Worm (Caenorhabditis elegans) whole organism, young adult: Measurements from ENCODE around the gene C01G5.3.

Experiments used
- B0336.3 ChIP-seq: fragments of 200-800 bp; sonication (Bioruptor generic); IDR thresholded peaks from 2 replicates; pipeline ENCODE4 v1.3.6; 2022; ENCODE audit warnings: missing genetic modification characterization, missing compliant biosample characterization
- D2030.7 ChIP-seq: fragments of 200-800 bp; sonication (Bioruptor generic); IDR thresholded peaks from 2 replicates; pipeline ENCODE4 v1.3.6; 2022; ENCODE audit warnings: missing genetic modification reagents, missing genetic modification characterization, missing compliant biosample characterization
- F10E7.11 ChIP-seq: sonication (generic microtip); optimal IDR thresholded peaks from 2 replicates; lab custom pipeline; 2017; ENCODE audit warnings: mild to moderate bottlenecking, missing genetic modification characterization, moderate library complexity, missing compliant biosample characterization
- F22D6.2 ChIP-seq: sonication (generic microtip); optimal IDR thresholded peaks from 2 replicates; lab custom pipeline; 2016; ENCODE audit warnings: mild to moderate bottlenecking, missing genetic modification characterization, missing compliant biosample characterization
- F33H1.4 ChIP-seq: fragments of 200-800 bp; sonication (Bioruptor generic); IDR thresholded peaks from 2 replicates; pipeline ENCODE4 v1.3.6; 2022; ENCODE audit warnings: missing genetic modification reagents, missing genetic modification characterization, missing compliant biosample characterization
- F52B5.7 ChIP-seq: sonication (generic microtip); optimal IDR thresholded peaks from 2 replicates; lab custom pipeline; 2016; ENCODE audit warnings: mild to moderate bottlenecking, missing genetic modification characterization, missing compliant biosample characterization
- F57C9.4 ChIP-seq: sonication (generic microtip); optimal IDR thresholded peaks from 2 replicates; lab custom pipeline; 2017; ENCODE audit warnings: mild to moderate bottlenecking, missing genetic modification characterization, missing compliant biosample characterization
- K12H6.12 ChIP-seq: fragments of 200-800 bp; sonication (Bioruptor generic); optimal IDR thresholded peaks from 2 replicates; lab custom pipeline; 2018; ENCODE audit warnings: mild to moderate bottlenecking, missing genetic modification characterization, missing compliant biosample characterization
- Y53G8AR.9 ChIP-seq: fragments of 200-800 bp; sonication (Bioruptor generic); conservative IDR thresholded peaks from 2 replicates; pipeline ENCODE4 v1.3.6; 2022; ENCODE audit warnings: missing genetic modification reagents, missing genetic modification characterization, missing compliant biosample characterization
- Y95B8A.8 ChIP-seq: fragments of 200-800 bp; sonication (Bioruptor generic); IDR thresholded peaks from 2 replicates; pipeline ENCODE4 v1.3.6; 2022; ENCODE audit warnings: missing genetic modification reagents, missing genetic modification characterization, missing compliant biosample characterization
- ZK185.1 ChIP-seq: sonication (generic microtip); optimal IDR thresholded peaks from 2 replicates; lab custom pipeline; 2016; ENCODE audit warnings: mild to moderate bottlenecking, missing genetic modification characterization, missing compliant biosample characterization; ENCODE audit not compliant: poor library complexity, severe bottlenecking
- aptf-2 ChIP-seq: fragments of 200-800 bp; sonication (Bioruptor generic); conservative IDR thresholded peaks from 2 replicates; pipeline ENCODE4 v1.3.6; 2022; ENCODE audit warnings: missing genetic modification reagents, missing genetic modification characterization, missing compliant biosample characterization
- attf-5 ChIP-seq: fragments of 200-800 bp; sonication (Bioruptor generic); optimal IDR thresholded peaks from 2 replicates; lab custom pipeline; 2018; ENCODE audit warnings: mild to moderate bottlenecking, missing genetic modification characterization, missing compliant biosample characterization
- cebp-1 ChIP-seq, 2 experiments: fragments of 200-800 bp in 1 of 2; sonication (Bioruptor generic) in 1 of 2; sonication (generic microtip) in 1 of 2; IDR thresholded peaks in 1 of 2; optimal IDR thresholded peaks in 1 of 2; 2 replicates each; pipeline versions ENCODE4 v1.3.6 to Lab custom; 2017 to 2022; ENCODE audit warnings: missing compliant biosample characterization in 2 of 2, missing genetic modification characterization in 2 of 2, mild to moderate bottlenecking in 1 of 2, missing genetic modification reagents in 1 of 2, moderate library complexity in 1 of 2
- ceh-27 ChIP-seq: fragments of 200-800 bp; sonication (Bioruptor generic); optimal IDR thresholded peaks from 2 replicates; lab custom pipeline; 2018; ENCODE audit warnings: mild to moderate bottlenecking, missing genetic modification characterization, moderate library complexity, missing compliant biosample characterization
- dpl-1 ChIP-seq: fragments of 150-350 bp; optimal IDR thresholded peaks from 2 replicates; lab custom pipeline; 2014; ENCODE audit warnings: missing biosample characterization, missing genetic modification reagents, missing genetic modification characterization
- egl-44 ChIP-seq: fragments of 200-800 bp; sonication (Bioruptor generic); IDR thresholded peaks from 2 replicates; pipeline ENCODE4 v1.3.6; 2022; ENCODE audit warnings: missing genetic modification reagents, missing genetic modification characterization, missing compliant biosample characterization
- egrh-3 ChIP-seq: fragments of 200-800 bp; sonication (Bioruptor generic); IDR thresholded peaks from 2 replicates; pipeline ENCODE4 v1.3.6; 2022; ENCODE audit warnings: missing genetic modification reagents, missing genetic modification characterization, missing compliant biosample characterization
- fkh-3 ChIP-seq: sonication (generic microtip); optimal IDR thresholded peaks from 2 replicates; lab custom pipeline; 2016; ENCODE audit warnings: mild to moderate bottlenecking, missing genetic modification characterization, missing compliant biosample characterization
- him-1 ChIP-seq: sonication (generic microtip); optimal IDR thresholded peaks from 2 replicates; lab custom pipeline; 2016; ENCODE audit warnings: missing genotype, missing genetic modification reagents, missing genetic modification characterization, missing compliant biosample characterization
- hlh-12 ChIP-seq: sonication (generic microtip); optimal IDR thresholded peaks from 2 replicates; lab custom pipeline; 2016; ENCODE audit warnings: missing genetic modification characterization, missing compliant biosample characterization
- hmg-1.2 ChIP-seq: fragments of 200-800 bp; sonication (Bioruptor generic); IDR thresholded peaks from 2 replicates; pipeline ENCODE4 v1.3.6; 2022; ENCODE audit warnings: missing genetic modification reagents, missing genetic modification characterization, missing compliant biosample characterization
- hrde-1 ChIP-seq: sonication (generic microtip); optimal IDR thresholded peaks from 2 replicates; lab custom pipeline; 2016; ENCODE audit warnings: missing genetic modification characterization, mild to moderate bottlenecking, missing compliant biosample characterization, moderate library complexity, missing genotype, missing genetic modification reagents, borderline replicate concordance
- lin-35 ChIP-seq, 3 experiments: fragments of 150-350 bp in 2 of 3; sonication (generic microtip) in 1 of 3; optimal IDR thresholded peaks; 2 replicates each; lab custom pipeline; 2014 to 2018; ENCODE audit warnings: missing biosample characterization in 3 of 3, missing genetic modification characterization in 3 of 3, missing genetic modification reagents in 3 of 3
- lin-40 ChIP-seq: sonication (generic microtip); optimal IDR thresholded peaks from 2 replicates; lab custom pipeline; 2016; ENCODE audit warnings: missing genetic modification characterization, mild to moderate bottlenecking, missing compliant biosample characterization, missing genotype, missing genetic modification reagents
- lin-54 ChIP-seq: fragments of 200-800 bp; sonication (Bioruptor generic); optimal IDR thresholded peaks from 2 replicates; lab custom pipeline; 2018; ENCODE audit warnings: mild to moderate bottlenecking, missing genetic modification characterization, missing compliant biosample characterization
- lsl-1 ChIP-seq: fragments of 200-800 bp; sonication (Bioruptor generic); optimal IDR thresholded peaks from 2 replicates; lab custom pipeline; 2018; ENCODE audit warnings: mild to moderate bottlenecking, missing genetic modification characterization, moderate library complexity, missing compliant biosample characterization
- madf-3 ChIP-seq: fragments of 200-800 bp; sonication (Bioruptor generic); IDR thresholded peaks from 2 replicates; pipeline ENCODE4 v1.3.6; 2022; ENCODE audit warnings: missing genetic modification reagents, missing genetic modification characterization, missing compliant biosample characterization
- madf-6 ChIP-seq: fragments of 200-800 bp; sonication (Bioruptor generic); IDR thresholded peaks from 2 replicates; pipeline ENCODE4 v1.3.6; 2022; ENCODE audit warnings: missing genetic modification reagents, missing genetic modification characterization, missing compliant biosample characterization
- madf-8 ChIP-seq: fragments of 200-800 bp; sonication (Bioruptor generic); conservative IDR thresholded peaks from 2 replicates; pipeline ENCODE4 v1.3.6; 2022; ENCODE audit warnings: missing genetic modification reagents, missing genetic modification characterization, missing compliant biosample characterization
- nhr-120 ChIP-seq: fragments of 200-800 bp; sonication (Bioruptor generic); IDR thresholded peaks from 2 replicates; pipeline ENCODE4 v1.3.6; 2022; ENCODE audit warnings: missing genetic modification characterization, missing compliant biosample characterization
- nhr-179 ChIP-seq: sonication (generic microtip); optimal IDR thresholded peaks from 2 replicates; lab custom pipeline; 2016; ENCODE audit warnings: mild to moderate bottlenecking, missing genetic modification characterization, missing compliant biosample characterization
- nhr-80 ChIP-seq: sonication (generic microtip); optimal IDR thresholded peaks from 2 replicates; lab custom pipeline; 2016; ENCODE audit warnings: missing genetic modification characterization, missing compliant biosample characterization
- pbrm-1 ChIP-seq: fragments of 200-800 bp; sonication (Bioruptor generic); IDR thresholded peaks from 2 replicates; pipeline ENCODE4 v1.3.6; 2022; ENCODE audit warnings: missing genetic modification reagents, missing genetic modification characterization, missing compliant biosample characterization
- rpc-1 ChIP-seq, 2 experiments: fragments of 150-350 bp in 1 of 2; sonication (generic microtip) in 1 of 2; optimal IDR thresholded peaks; 2 replicates each; lab custom pipeline; 2014 to 2018; ENCODE audit warnings: missing biosample characterization in 1 of 2, missing genetic modification characterization in 1 of 2, missing genetic modification reagents in 1 of 2, missing genotype in 1 of 2
- snpc-3.4 ChIP-seq: sonication (generic microtip); optimal IDR thresholded peaks from 2 replicates; lab custom pipeline; 2017; ENCODE audit warnings: missing genetic modification characterization, mild to moderate bottlenecking, missing compliant biosample characterization, antibody characterized with exemption, moderate library complexity, missing genotype, missing genetic modification reagents
- snpc-4 ChIP-seq, 5 experiments: fragments of 150-350 bp in 1 of 5; sonication (generic microtip) in 4 of 5; optimal IDR thresholded peaks; 2 replicates each; lab custom pipeline; 2014 to 2018; ENCODE audit warnings: missing genetic modification characterization in 5 of 5, missing biosample characterization in 3 of 5, antibody characterized with exemption in 2 of 5, mild to moderate bottlenecking in 2 of 5, missing compliant biosample characterization in 2 of 5, missing genotype in 2 of 5, moderate library complexity in 2 of 5, missing genetic modification reagents in 1 of 5
- somi-1 ChIP-seq: fragments of 200-800 bp; sonication (Bioruptor generic); optimal IDR thresholded peaks from 2 replicates; lab custom pipeline; 2018; ENCODE audit warnings: mild to moderate bottlenecking, missing genetic modification characterization, missing compliant biosample characterization
- tbp1 ChIP-seq: fragments of 200-800 bp; sonication (Bioruptor generic); optimal IDR thresholded peaks from 2 replicates; lab custom pipeline; 2018; ENCODE audit warnings: mild to moderate bottlenecking, missing genetic modification characterization, missing compliant biosample characterization
- tlf-1 ChIP-seq: fragments of 200-800 bp; sonication (Bioruptor generic); optimal IDR thresholded peaks from 2 replicates; lab custom pipeline; 2018; ENCODE audit warnings: mild to moderate bottlenecking, missing genetic modification characterization, missing compliant biosample characterization
- zfh-2 ChIP-seq: fragments of 200-800 bp; sonication (Bioruptor generic); conservative IDR thresholded peaks from 2 replicates; pipeline ENCODE4 v1.3.6; 2022; ENCODE audit warnings: missing genetic modification reagents, missing genetic modification characterization, missing compliant biosample characterization
- ztf-18 ChIP-seq: sonication (generic microtip); optimal IDR thresholded peaks from 2 replicates; lab custom pipeline; 2016; ENCODE audit warnings: missing genotype, mild to moderate bottlenecking, missing genetic modification characterization, missing compliant biosample characterization
- ztf-26 ChIP-seq: sonication (generic microtip); optimal IDR thresholded peaks from 2 replicates; lab custom pipeline; 2017; ENCODE audit warnings: missing genetic modification characterization, missing compliant biosample characterization

C01G5.3 gene

ce11 chrIV:6582604-6583003 lies 46.6 kb downstream of the C01G5.3 start, which contains the start of gene odr-8:
odr-8 (minus strand) TSS chrIV:6582704.
- TF ChIP-seq egrh-3 (no peak), aptf-2 (GFP tag; lab: Robert Waterston, UW) (no peak), tlf-1 (GFP tag; lab: Kevin White, UChicago) (no peak), egl-44 (GFP tag; lab: Robert Waterston, UW) (no peak), tbp1 (GFP tag; lab: Kevin White, UChicago) (no peak), snpc-4 (GFP tag; optimal IDR thresholded peaks at IDR 0.05; lab: Kevin White, UChicago) (no peak), snpc-4 (tag; optimal IDR thresholded peaks at IDR 0.05; lab: Kevin White, UChicago) (peak in 1 of 4 experiments; percentile 50), nhr-179 (tag; lab: Kevin White, UChicago) (no peak)
- TF ChIP-seq, all 124 proteins: peak for 1

ce11 chrIV:6585397-6585921 lies 49.5 kb downstream of the C01G5.3 start, which contains the start of the genes F38A5.2 and dnj-11:
F38A5.2 (minus strand) TSS chrIV:6585400.
dnj-11 (plus strand) TSS chrIV:6585871.
- TF ChIP-seq fkh-3 (tag; lab: Kevin White, UChicago) (no peak), pbrm-1 (GFP tag; lab: Robert Waterston, UW) (peak; percentile 67), madf-8 (GFP tag; lab: Robert Waterston, UW) (no peak), lin-35 (GFP tag; optimal IDR thresholded peaks at IDR 0.05; lab: Kevin White, UChicago) (peak in 1 of 3 experiments; percentile 43), F10E7.11 (tag; lab: Kevin White, UChicago) (no peak), B0336.3 (GFP tag; lab: Robert Waterston, UW) (no peak), nhr-80 (tag; lab: Kevin White, UChicago) (peak; percentile 40), rpc-1 (optimal IDR thresholded peaks at IDR 0.05; lab: Kevin White, UChicago) (peak; percentile 3), rpc-1 (tag; optimal IDR thresholded peaks at IDR 0.05; lab: Kevin White, UChicago) (no peak), madf-6 (0 out of 2 replicates have a peak, but pooled peaks have one; percentile 30), F52B5.7 (tag; lab: Kevin White, UChicago) (no peak), lin-54 (GFP tag; lab: Kevin White, UChicago) (peak; percentile 47), dpl-1 (peak; percentile 25), him-1 (no peak), D2030.7 (peak; percentile 69), hlh-12 (tag; lab: Kevin White, UChicago) (no peak), lsl-1 (peak; percentile 46), ZK185.1 (tag; lab: Kevin White, UChicago) (peak; percentile 2), ztf-18 (no peak), F22D6.2 (tag; lab: Kevin White, UChicago) (no peak), ztf-26 (tag; lab: Kevin White, UChicago) (no peak), ceh-27 (GFP tag; lab: Kevin White, UChicago) (peak; percentile 73), snpc-3.4 (tag; lab: Kevin White, UChicago) (no peak), tbp1 (GFP tag; lab: Kevin White, UChicago) (peak; percentile 49), F57C9.4 (tag; lab: Kevin White, UChicago) (no peak), madf-3 (GFP tag; lab: Robert Waterston, UW) (no peak), hmg-1.2 (GFP tag; lab: Robert Waterston, UW) (peak; percentile 95), nhr-120 (GFP tag; lab: Robert Waterston, UW) (no peak), egl-44 (GFP tag; lab: Robert Waterston, UW) (no peak), lin-40 (peak; percentile 59), snpc-4 (GFP tag; optimal IDR thresholded peaks at IDR 0.05; lab: Kevin White, UChicago) (peak; percentile 45), snpc-4 (tag; optimal IDR thresholded peaks at IDR 0.05; lab: Kevin White, UChicago) (peak in 3 of 4 experiments; percentile 77 to 87 (median 80)), egrh-3 (0 out of 2 replicates have a peak, but pooled peaks have one; percentile 24), attf-5 (GFP tag; lab: Kevin White, UChicago) (peak; percentile 82), zfh-2 (GFP tag; lab: Robert Waterston, UW) (no peak), somi-1 (GFP tag; lab: Kevin White, UChicago) (no peak), K12H6.12 (peak; percentile 48), Y53G8AR.9 (GFP tag; lab: Robert Waterston, UW) (no peak), cebp-1 (GFP tag; IDR thresholded peaks at IDR 0.05; lab: Robert Waterston, UW) (no peak), cebp-1 (tag; optimal IDR thresholded peaks at IDR 0.05; lab: Kevin White, UChicago) (peak; percentile 75), Y95B8A.8 (GFP tag; lab: Robert Waterston, UW) (0 out of 2 replicates have a peak, but pooled peaks have one; percentile 23), hrde-1 (tag; lab: Kevin White, UChicago) (no peak), F33H1.4 (GFP tag; lab: Robert Waterston, UW) (0 out of 2 replicates have a peak, but pooled peaks have one; percentile 23)
